Fruit fly (Drosophila melanogaster) whole organism, wandering third instar larva: ENCODE data around the gene CG13694.

Experiments used
- Abd-B ChIP-seq: fragments of >200 bp; optimal IDR thresholded peaks from 2 replicates; lab custom pipeline; 2017; ENCODE audit warnings: missing biosample characterization, missing genetic modification characterization
- CG9705 ChIP-seq: fragments of 200-800 bp; sonication (Bioruptor generic); optimal IDR thresholded peaks from 2 replicates; lab custom pipeline; 2018; ENCODE audit warnings: missing biosample characterization, mild to moderate bottlenecking, missing genetic modification characterization
- CrebA ChIP-seq: fragments of 200-800 bp; sonication (Bioruptor generic); optimal IDR thresholded peaks from 2 replicates; lab custom pipeline; 2016; ENCODE audit warnings: missing biosample characterization, mild to moderate bottlenecking, missing genetic modification characterization, borderline replicate concordance
- Dfd ChIP-seq: fragments of >200 bp; optimal IDR thresholded peaks from 2 replicates; lab custom pipeline; 2017; ENCODE audit warnings: missing biosample characterization, missing genetic modification characterization
- Dif ChIP-seq: fragments of 200-275, 200-300 bp; sonication (Bioruptor generic); optimal IDR thresholded peaks from 2 replicates; lab custom pipeline; 2018; ENCODE audit warnings: missing biosample characterization, missing genetic modification characterization; ENCODE audit not compliant: partially characterized antibody
- Hnf4 ChIP-seq: fragments of 200-800 bp; sonication (Bioruptor generic); optimal IDR thresholded peaks from 2 replicates; lab custom pipeline; 2016; ENCODE audit warnings: missing biosample characterization, mild to moderate bottlenecking, missing genetic modification characterization
- Hr78 ChIP-seq: fragments of >200 bp; optimal IDR thresholded peaks from 2 replicates; lab custom pipeline; 2017; ENCODE audit warnings: missing biosample characterization, missing genetic modification characterization
- Jra ChIP-seq: sonication (Bioruptor generic); optimal IDR thresholded peaks from 2 replicates; lab custom pipeline; 2016; ENCODE audit warnings: missing biosample characterization, missing genetic modification characterization
- Mio ChIP-seq: sonication (Bioruptor generic); optimal IDR thresholded peaks from 2 replicates; lab custom pipeline; 2016; ENCODE audit warnings: missing biosample characterization, missing genetic modification characterization
- Myc ChIP-seq: fragments of >200 bp; optimal IDR thresholded peaks from 2 replicates; lab custom pipeline; 2017
- N ChIP-seq: fragments of >200 bp; optimal IDR thresholded peaks from 2 replicates; lab custom pipeline; 2018; ENCODE audit warnings: missing biosample characterization, missing external identifiers, missing genetic modification characterization
- OdsH ChIP-seq: fragments of 200-800 bp; sonication (Bioruptor generic); optimal IDR thresholded peaks from 2 replicates; lab custom pipeline; 2016; ENCODE audit warnings: missing biosample characterization, mild to moderate bottlenecking, missing genetic modification characterization
- Rel ChIP-seq, 2 experiments: fragments of 200-800 bp; sonication (Bioruptor generic) in 1 of 2; optimal IDR thresholded peaks; 2 replicates in 1 of 2; 3 replicates in 1 of 2; lab custom pipeline; 2016 to 2019; ENCODE audit warnings: mild to moderate bottlenecking in 2 of 2, missing biosample characterization in 2 of 2, missing genetic modification characterization in 2 of 2, moderate library complexity in 1 of 2
- Vsx2 ChIP-seq: fragments of 200-300, 225-300 bp; sonication (Bioruptor generic); optimal IDR thresholded peaks from 2 replicates; lab custom pipeline; 2018; ENCODE audit warnings: missing biosample characterization, missing genetic modification characterization; ENCODE audit not compliant: partially characterized antibody
- dmrt93B ChIP-seq: fragments of 200-800 bp; sonication (Bioruptor generic); optimal IDR thresholded peaks from 2 replicates; lab custom pipeline; 2018; ENCODE audit warnings: missing biosample characterization, mild to moderate bottlenecking, missing genetic modification characterization
- foxo ChIP-seq, 2 experiments: fragments of 200-800 bp; sonication (Bioruptor generic); optimal IDR thresholded peaks; 2 replicates in 1 of 2; 3 replicates in 1 of 2; lab custom pipeline; 2016 to 2017; ENCODE audit warnings: missing biosample characterization in 2 of 2, missing genetic modification characterization in 2 of 2
- h ChIP-seq: fragments of 200-800 bp; sonication (Bioruptor generic); optimal IDR thresholded peaks from 3 replicates; lab custom pipeline; 2016; ENCODE audit warnings: missing biosample characterization, mild to moderate bottlenecking, missing genetic modification characterization
- jim ChIP-seq: fragments of 175-275, 200-325 bp; sonication (Bioruptor generic); optimal IDR thresholded peaks from 2 replicates; lab custom pipeline; 2016; ENCODE audit warnings: missing biosample characterization, mild to moderate bottlenecking, missing genetic modification characterization
- lola ChIP-seq: fragments of >200 bp; optimal IDR thresholded peaks from 2 replicates; lab custom pipeline; 2017; ENCODE audit warnings: missing biosample characterization, missing genetic modification characterization
- pan ChIP-seq: fragments of >200 bp; optimal IDR thresholded peaks from 2 replicates; lab custom pipeline; 2017
- psq ChIP-seq: fragments of 200-800 bp; sonication (Bioruptor generic); optimal IDR thresholded peaks from 3 replicates; lab custom pipeline; 2017; ENCODE audit warnings: missing biosample characterization, mild to moderate bottlenecking, missing genetic modification characterization, moderate library complexity
- rgr ChIP-seq: fragments of 200-800 bp; sonication (Bioruptor generic); optimal IDR thresholded peaks from 3 replicates; lab custom pipeline; 2016; ENCODE audit warnings: missing biosample characterization, mild to moderate bottlenecking, missing genetic modification characterization
- sage ChIP-seq: fragments of 200-800 bp; sonication (Bioruptor generic); optimal IDR thresholded peaks from 2 replicates; lab custom pipeline; 2016; ENCODE audit warnings: missing biosample characterization, mild to moderate bottlenecking, missing genetic modification characterization
- sv ChIP-seq: fragments of 200-800 bp; sonication (Bioruptor generic); optimal IDR thresholded peaks from 3 replicates; lab custom pipeline; 2016; ENCODE audit warnings: missing biosample characterization, missing genetic modification characterization

CG13694 gene

DNA sequence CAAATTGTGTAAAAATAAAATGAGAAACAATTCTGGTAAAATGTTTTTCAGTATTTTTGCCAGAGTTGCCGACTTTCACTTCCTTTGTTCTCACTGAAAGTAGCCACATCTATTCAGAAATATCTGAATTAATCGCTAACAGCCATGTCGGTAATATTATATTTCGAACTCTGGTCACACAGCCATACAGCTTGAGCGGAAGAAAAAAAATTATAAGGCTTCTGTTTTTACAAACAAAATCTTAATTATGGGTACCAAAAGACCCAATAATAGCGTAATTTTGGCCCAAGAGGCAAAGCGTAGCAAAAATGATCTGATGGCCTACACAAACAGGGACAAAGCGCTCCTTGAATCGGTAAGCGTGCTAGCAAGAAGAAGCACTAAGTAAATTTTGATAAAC, 39.7 kb upstream of the CG13694 start, which contains the start of gene CG3436:
CG3436 (plus strand) TSS at position 36 of the 400 bp plus-strand sequence.
- TF ChIP-seq h (GFP tag; lab: Kevin White, UChicago) (peak; percentile 3), jim (GFP tag; lab: Kevin White, UChicago) (no peak), Rel (GFP tag; optimal IDR thresholded peaks at IDR 0.05; lab: Kevin White, UChicago) (no peak), Rel (tag; optimal IDR thresholded peaks at IDR 0.05; lab: Kevin White, UChicago) (peak; percentile 0), rgr (GFP tag; lab: Kevin White, UChicago) (peak; percentile 47)

DNA sequence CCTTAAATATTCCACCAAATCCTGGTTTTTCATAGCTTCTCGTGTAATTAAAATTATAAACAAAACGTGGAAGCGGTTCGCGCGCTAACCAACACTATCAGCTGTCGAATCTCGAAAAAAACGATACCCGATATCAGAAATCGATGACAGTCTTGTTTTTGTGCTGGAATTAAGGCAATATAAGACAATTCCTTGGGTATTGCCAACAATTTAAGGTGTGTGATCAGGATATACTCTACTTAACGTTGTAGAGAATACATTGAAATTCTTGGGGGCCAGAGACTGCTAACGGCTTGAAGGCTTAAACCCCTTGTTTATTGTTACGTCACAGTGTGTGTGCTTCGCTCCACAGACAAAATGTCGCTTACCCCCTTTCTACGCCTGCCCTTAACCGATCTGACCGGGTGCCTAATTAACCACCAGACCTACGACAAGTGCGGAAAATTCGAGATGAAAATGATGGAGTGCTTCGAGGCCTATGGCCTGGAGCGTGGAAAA, 39.0 kb upstream of the CG13694 start, which contains the start of gene Pus10:
Pus10 (minus strand) TSS at position 91 of the 498 bp plus-strand sequence.
- TF ChIP-seq Jra (GFP tag; lab: Kevin White, UChicago) (peak; percentile 35), h (GFP tag; lab: Kevin White, UChicago) (no peak), dmrt93B (GFP tag; lab: Kevin White, UChicago) (no peak), CG9705 (GFP tag; lab: Kevin White, UChicago) (no peak), Vsx2 (GFP tag; lab: Kevin White, UChicago) (peak; percentile 26), foxo (GFP tag; optimal IDR thresholded peaks at IDR 0.05; lab: Kevin White, UChicago) (peak in 1 of 2 experiments; percentile 26), N (GFP tag; lab: Kevin White, UChicago) (no peak), OdsH (GFP tag; lab: Kevin White, UChicago) (peak; percentile 4)

DNA sequence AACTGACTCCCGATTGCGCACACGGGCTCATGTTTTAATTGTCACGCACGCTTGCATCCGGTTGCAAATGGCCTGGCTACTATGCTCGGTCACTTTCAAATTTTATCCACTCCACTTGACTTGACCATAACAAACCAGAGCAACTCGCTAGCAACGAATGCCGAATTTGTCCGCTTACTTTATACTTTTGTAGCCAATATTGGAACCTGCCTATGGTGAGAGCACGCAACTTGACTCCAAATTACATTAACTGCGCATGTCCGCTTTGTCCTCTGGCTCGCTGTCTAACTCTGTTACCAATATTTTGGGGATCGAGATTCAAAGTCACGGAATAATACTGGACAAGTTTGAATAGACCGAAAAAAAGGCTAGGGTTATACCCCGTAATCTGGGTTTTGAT, 36.9 kb upstream of the CG13694 start, which contains the start of gene CG42399:
CG42399 (minus strand) TSS at position 159 of the 400 bp plus-strand sequence.
- TF ChIP-seq CG9705 (GFP tag; lab: Kevin White, UChicago) (no peak), Myc (lab: Kevin White, UChicago) (no peak), sage (GFP tag; lab: Kevin White, UChicago) (no peak), Hr78 (GFP tag; lab: Kevin White, UChicago) (no peak), sv (GFP tag; lab: Kevin White, UChicago) (no peak)

DNA sequence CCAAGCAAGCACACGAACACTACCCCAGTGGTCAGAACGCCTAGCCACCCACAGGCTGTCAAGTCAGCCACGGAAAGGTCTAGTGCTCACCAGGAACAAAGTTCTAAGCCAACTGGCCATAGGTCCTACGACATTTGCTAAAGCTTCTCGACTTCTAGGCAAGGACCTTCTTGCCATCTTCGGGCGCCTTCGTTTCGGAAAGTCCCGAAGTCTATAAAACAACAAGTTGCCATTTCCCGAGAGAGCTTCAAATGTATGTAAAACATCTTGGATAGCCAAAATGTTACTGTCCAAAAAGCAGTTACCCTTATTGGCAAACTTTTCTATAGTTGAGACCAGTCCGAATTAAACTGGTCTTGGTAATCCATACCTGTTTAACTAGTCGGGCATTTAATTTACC, 30.2 kb upstream of the CG13694 start:
- TF ChIP-seq CG9705 (GFP tag; lab: Kevin White, UChicago) (no peak), Vsx2 (GFP tag; lab: Kevin White, UChicago) (no peak), psq (no peak), Dfd (GFP tag; lab: Kevin White, UChicago) (no peak), N (GFP tag; lab: Kevin White, UChicago) (no peak), foxo (GFP tag; optimal IDR thresholded peaks at IDR 0.05; lab: Kevin White, UChicago) (no peak), Mio (GFP tag; lab: Kevin White, UChicago) (no peak), pan (no peak), Jra (GFP tag; lab: Kevin White, UChicago) (no peak), OdsH (GFP tag; lab: Kevin White, UChicago) (no peak), Hnf4 (no peak), jim (GFP tag; lab: Kevin White, UChicago) (no peak), lola (no peak), Myc (lab: Kevin White, UChicago) (no peak), sv (GFP tag; lab: Kevin White, UChicago) (no peak), CrebA (GFP tag; lab: Kevin White, UChicago) (no peak)

DNA sequence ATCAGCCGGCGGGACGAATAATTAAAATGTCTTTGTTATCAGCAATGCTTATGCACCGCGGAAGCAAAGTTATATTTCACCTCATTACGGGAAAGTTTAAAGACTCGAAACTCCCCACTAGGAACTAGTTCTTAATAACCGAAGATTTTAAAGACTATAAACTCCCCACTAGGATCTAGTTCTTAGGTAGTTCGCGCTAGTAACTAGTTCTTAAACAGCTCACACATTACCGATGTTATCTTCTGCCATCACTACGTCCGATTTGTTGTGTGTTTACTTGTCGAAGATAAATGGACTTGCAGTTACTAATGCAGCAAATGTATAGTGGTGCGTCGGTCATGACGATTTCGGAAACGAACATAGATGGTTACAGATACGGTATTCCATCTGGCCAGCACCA, 26.8 kb upstream of the CG13694 start, which contains the start of the genes CG31974 and CG11454:
CG31974 (minus strand) TSS at position 4 of the 400 bp plus-strand sequence.
CG11454 (plus strand) TSS at position 236 of the 400 bp plus-strand sequence.
- no peak for TF ChIP-seq dmrt93B (GFP tag; lab: Kevin White, UChicago)
- TF ChIP-seq Myc (lab: Kevin White, UChicago): peak; percentile 60
- TF ChIP-seq Rel (GFP tag; optimal IDR thresholded peaks at IDR 0.05; lab: Kevin White, UChicago): no peak
- peak; percentile 41 for TF ChIP-seq Rel (tag; optimal IDR thresholded peaks at IDR 0.05; lab: Kevin White, UChicago)

DNA sequence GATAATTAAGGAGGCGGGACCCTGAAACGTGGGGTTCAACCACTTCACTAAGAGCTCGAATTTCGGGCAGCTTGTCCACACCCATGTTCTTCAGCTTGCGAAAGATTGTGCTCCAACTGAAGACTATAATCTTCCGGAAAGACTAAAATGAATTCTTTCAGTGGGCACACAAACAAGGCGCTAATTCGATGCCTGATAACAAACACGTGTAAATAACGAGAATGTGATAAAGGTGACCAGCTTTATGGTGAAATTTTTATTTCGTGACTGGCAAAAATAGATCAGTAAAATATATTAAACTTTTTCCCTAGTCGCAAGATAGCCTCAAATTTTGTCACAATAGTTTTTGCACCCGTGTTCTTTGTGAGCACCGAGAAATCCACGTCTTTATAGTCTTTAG, 24.6 kb upstream of the CG13694 start, which contains the start of the genes CG31975 and ovm:
CG31975 (minus strand) TSS at position 144 of the 400 bp plus-strand sequence.
ovm (minus strand) TSS at position 144 of the 400 bp plus-strand sequence.
- no peak for TF ChIP-seq Abd-B
- TF ChIP-seq, all 38 proteins: peak for 0

DNA sequence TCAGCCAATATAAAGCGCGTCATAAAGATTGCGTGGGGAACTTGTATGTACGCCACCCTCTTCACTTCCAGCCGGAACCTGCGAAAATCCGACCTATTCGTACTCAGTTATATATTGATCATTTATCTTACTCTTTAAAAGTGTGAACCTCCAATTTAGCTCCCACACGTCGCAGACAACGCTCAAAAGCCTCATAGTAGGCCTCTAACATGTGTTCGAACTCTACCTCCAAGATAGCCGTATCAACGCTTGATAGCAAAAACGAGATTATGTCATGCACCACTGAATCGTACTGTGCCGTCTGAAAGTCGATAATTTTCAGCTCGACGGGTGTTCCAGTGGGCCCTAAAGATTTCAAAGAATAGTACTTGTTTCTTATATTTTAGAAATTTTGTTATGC, 23.3 kb upstream of the CG13694 start:
- peak; percentile 16 for TF ChIP-seq h (GFP tag; lab: Kevin White, UChicago)
- no peak for TF ChIP-seq Rel (GFP tag; optimal IDR thresholded peaks at IDR 0.05; lab: Kevin White, UChicago)
- peak; percentile 5 for TF ChIP-seq Rel (tag; optimal IDR thresholded peaks at IDR 0.05; lab: Kevin White, UChicago)
- TF ChIP-seq Dif (GFP tag; lab: Kevin White, UChicago): no peak
- TF ChIP-seq, all 38 proteins: peak for 2
